Worm (Caenorhabditis elegans) whole organism, midembryonic: ENCODE measurements around the gene zip-9.

Experiments
- T22C8.4 ChIP-seq: fragments of 200-800 bp; sonication (Bioruptor generic); IDR thresholded peaks from 2 replicates; pipeline ENCODE4 v1.3.6; 2022; ENCODE audit warnings: missing genetic modification characterization, missing compliant biosample characterization
- cog-1 ChIP-seq: sonication (generic microtip); optimal IDR thresholded peaks from 2 replicates; lab custom pipeline; 2016; ENCODE audit warnings: missing genetic modification characterization, missing compliant biosample characterization
- flt-1 ChIP-seq: fragments of 200-800 bp; sonication (Bioruptor generic); IDR thresholded peaks from 2 replicates; pipeline ENCODE4 v1.3.6; 2022; ENCODE audit warnings: missing genetic modification characterization, missing compliant biosample characterization
- klf-2 ChIP-seq: fragments of 200-800 bp; sonication (Bioruptor generic); conservative IDR thresholded peaks from 2 replicates; pipeline ENCODE4 v1.3.6; 2022; ENCODE audit warnings: missing genetic modification reagents, missing genetic modification characterization, missing compliant biosample characterization
- med-1 ChIP-seq: sonication (generic microtip); optimal IDR thresholded peaks from 2 replicates; lab custom pipeline; 2017; ENCODE audit warnings: missing genetic modification characterization, mild to moderate bottlenecking, missing compliant biosample characterization, antibody characterized with exemption, missing genetic modification reagents; ENCODE audit not compliant: insufficient read depth
- ref-1 ChIP-seq: fragments of 200-800 bp; sonication (Bioruptor generic); conservative IDR thresholded peaks from 2 replicates; pipeline ENCODE4 v1.3.6; 2022; ENCODE audit warnings: missing genetic modification reagents, missing genetic modification characterization, missing compliant biosample characterization
- tab-1 ChIP-seq: fragments of 200-800 bp; sonication (Bioruptor generic); IDR thresholded peaks from 2 replicates; pipeline ENCODE4 v1.3.6; 2022; ENCODE audit warnings: missing genetic modification characterization, missing compliant biosample characterization
- ztf-23 ChIP-seq: fragments of 200-800 bp; sonication (Bioruptor generic); IDR thresholded peaks from 2 replicates; pipeline ENCODE4 v1.3.6; 2022; ENCODE audit warnings: missing genetic modification reagents, missing genetic modification characterization, missing compliant biosample characterization
- ztf-29 ChIP-seq: fragments of 200-800 bp; sonication (Bioruptor generic); IDR thresholded peaks from 2 replicates; pipeline ENCODE4 v1.3.6; 2022; ENCODE audit warnings: missing genetic modification reagents, missing genetic modification characterization, missing compliant biosample characterization

Gene zip-9

DNA sequence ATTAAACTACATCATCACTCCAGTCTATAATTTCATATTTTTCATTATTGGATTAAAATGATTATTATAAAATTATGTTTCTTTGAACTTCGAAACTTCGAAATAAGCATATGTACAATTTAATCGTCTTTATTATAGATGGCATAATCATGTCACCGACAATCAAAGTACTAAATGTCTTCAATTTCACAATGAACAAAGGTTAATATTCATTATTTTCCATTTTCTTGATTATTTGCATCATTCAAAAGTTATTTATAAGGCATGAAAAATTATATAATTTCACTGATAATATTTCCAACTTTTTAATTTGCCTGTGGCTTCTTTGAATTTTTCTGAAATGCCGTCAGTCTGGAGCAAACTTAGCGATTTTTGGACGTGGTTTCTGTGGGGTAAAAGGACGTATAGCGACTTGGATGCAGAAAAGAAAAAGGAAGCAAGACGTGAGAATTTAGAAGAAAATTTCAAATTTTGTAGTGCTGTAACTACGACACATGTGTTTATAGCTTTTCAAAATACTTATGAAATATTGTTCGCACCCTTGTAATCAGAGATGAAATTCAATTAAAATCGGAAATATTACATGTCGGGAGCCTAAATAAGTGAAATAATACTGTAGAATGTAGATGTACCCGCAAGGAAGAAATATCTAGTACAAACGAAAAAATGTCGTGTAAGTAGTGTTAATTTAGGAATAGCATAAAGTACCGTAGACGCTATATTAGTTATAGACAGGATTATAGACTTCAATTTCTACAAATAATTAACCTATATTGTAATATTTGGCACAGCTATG is 13.6 kb downstream of the zip-9 start, which contains the start of gene F17C11.13:
Gene F17C11.13 (plus strand): TSS at position 243 of the 796 bp plus-strand sequence.
- TF ChIP-seq cog-1 (tag; lab: Kevin White, UChicago) (no peak), med-1 (GFP tag; lab: Kevin White, UChicago) (no peak), ztf-29 (no peak), flt-1 (GFP tag; lab: Robert Waterston, UW) (no peak), ztf-23 (GFP tag; lab: Robert Waterston, UW) (no peak), tab-1 (GFP tag; lab: Robert Waterston, UW) (no peak), klf-2 (GFP tag; lab: Robert Waterston, UW) (no peak), ref-1 (GFP tag; lab: Robert Waterston, UW) (no peak)

DNA sequence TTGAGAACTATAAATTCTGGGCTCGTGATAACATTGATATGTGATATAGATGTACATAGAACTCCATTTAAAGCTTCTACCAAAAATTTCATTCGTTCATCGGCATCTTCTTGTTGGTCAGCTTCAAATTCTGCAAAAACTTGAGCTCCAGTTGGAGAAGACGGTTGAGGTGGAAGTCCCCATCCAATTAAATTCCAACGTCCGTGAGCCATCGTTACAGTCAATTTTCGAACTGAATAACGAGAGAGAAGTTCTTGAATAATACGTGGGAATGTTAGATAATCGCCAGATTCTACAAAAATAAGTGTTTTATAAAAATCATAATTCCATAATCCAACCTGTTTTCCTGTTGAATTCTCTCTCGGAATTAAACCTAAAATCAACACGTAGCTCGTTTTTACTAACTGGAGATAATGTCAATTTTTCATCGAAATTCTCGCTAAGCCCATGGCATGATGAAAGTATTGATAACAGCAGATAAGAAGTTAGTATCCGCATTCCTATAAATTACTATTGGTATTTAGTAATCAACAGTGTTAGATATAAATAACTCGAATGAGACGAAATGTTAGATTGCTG is 16.1 kb downstream of the zip-9 start, which contains the start of gene pigt-1:
Gene pigt-1 (minus strand): TSS at position 500 of the 579 bp plus-strand sequence.
- TF ChIP-seq T22C8.4 (GFP tag; lab: Robert Waterston, UW), result no peak
- no peak for TF ChIP-seq klf-2 (GFP tag; lab: Robert Waterston, UW)
- TF ChIP-seq med-1 (GFP tag; lab: Kevin White, UChicago), result no peak
- TF ChIP-seq cog-1 (tag; lab: Kevin White, UChicago), result no peak
- no peak for TF ChIP-seq ztf-23 (GFP tag; lab: Robert Waterston, UW)
- TF ChIP-seq ref-1 (GFP tag; lab: Robert Waterston, UW), result no peak
- TF ChIP-seq flt-1 (GFP tag; lab: Robert Waterston, UW), result no peak
- TF ChIP-seq ztf-29, result no peak
- no peak for TF ChIP-seq tab-1 (GFP tag; lab: Robert Waterston, UW)

DNA sequence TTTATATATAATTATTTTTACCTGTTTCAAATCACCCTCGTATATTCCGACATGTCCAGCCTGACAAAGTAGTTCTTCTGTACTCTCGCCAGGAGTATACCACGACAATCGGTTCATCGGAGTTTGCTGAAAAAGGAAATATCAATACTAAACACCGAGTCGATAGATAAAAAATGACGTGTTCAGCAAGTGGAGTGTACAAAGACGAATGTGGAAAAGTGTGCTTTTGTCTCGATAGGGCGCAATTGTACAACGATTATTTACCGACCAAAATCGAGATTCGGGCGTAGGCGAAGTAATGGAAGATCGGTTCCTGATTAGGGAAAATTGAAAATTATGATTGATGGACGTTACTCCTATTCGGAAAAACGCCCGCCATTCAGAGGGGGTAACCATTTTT is 18.3 kb downstream of the zip-9 start, which contains the start of gene vps-36:
Gene vps-36 (minus strand): TSS at position 126 of the 400 bp plus-strand sequence.
- TF ChIP-seq ztf-23 (GFP tag; lab: Robert Waterston, UW), result no peak
- TF ChIP-seq T22C8.4 (GFP tag; lab: Robert Waterston, UW), result no peak
- no peak for TF ChIP-seq cog-1 (tag; lab: Kevin White, UChicago)

DNA sequence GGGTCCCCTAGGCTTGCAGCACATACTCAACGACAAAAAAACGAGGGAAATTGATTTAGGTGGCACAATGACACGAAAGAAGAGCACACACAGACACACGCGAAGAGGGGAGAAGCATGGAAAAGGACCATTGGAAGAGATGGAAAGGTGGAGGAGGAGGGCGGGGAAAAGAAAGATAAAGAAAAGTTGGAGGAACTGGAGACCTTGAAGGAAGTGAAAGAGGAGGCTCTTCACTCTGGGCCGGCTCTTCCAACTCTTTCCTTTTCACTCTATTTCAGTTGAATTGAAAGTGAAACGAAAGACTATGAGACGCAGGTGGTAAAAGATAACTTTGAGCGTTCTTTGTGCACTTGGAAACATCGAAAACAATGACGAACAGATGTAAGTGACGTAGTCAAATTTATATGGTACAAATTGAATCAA is 19.2 kb downstream of the zip-9 start:
- TF ChIP-seq ztf-23 (GFP tag; lab: Robert Waterston, UW) (peak; percentile 65), flt-1 (GFP tag; lab: Robert Waterston, UW) (no peak), tab-1 (GFP tag; lab: Robert Waterston, UW) (no peak), med-1 (GFP tag; lab: Kevin White, UChicago) (no peak), klf-2 (GFP tag; lab: Robert Waterston, UW) (no peak), ref-1 (GFP tag; lab: Robert Waterston, UW) (no peak)

DNA sequence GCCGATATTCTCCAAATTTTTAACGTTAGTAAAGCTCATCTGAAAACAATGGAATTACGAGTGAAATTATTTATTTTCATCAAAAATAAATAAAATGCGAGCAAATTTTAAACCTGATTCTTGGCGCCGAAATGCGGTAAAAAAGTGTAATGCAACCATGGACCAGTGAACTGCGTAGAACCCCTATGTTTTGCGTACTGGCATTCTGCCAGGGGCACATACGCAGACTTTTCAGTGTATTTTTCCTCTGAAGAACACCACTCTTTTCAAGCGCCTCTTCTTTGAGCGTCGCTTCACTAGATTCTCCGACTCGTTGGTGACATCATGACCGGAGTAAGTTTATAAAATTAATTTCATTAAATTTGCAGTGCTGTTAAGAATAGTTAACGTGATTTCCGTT is 23.2 kb downstream of the zip-9 start, which contains the start of the genes ctf-4 and eef-1G:
Gene ctf-4 (minus strand): TSS at position 39 of the 400 bp plus-strand sequence.
Gene eef-1G (plus strand): TSS at position 219 of the 400 bp plus-strand sequence.
- no peak for TF ChIP-seq ref-1 (GFP tag; lab: Robert Waterston, UW)
- TF ChIP-seq ztf-29, result no peak
- peak; percentile 86 for TF ChIP-seq cog-1 (tag; lab: Kevin White, UChicago)
- no peak for TF ChIP-seq klf-2 (GFP tag; lab: Robert Waterston, UW)
- TF ChIP-seq ztf-23 (GFP tag; lab: Robert Waterston, UW), result peak; percentile 100
- TF ChIP-seq tab-1 (GFP tag; lab: Robert Waterston, UW), result no peak
- 0 out of 2 replicates have a peak, but pooled peaks have one; percentile 25 for TF ChIP-seq T22C8.4 (GFP tag; lab: Robert Waterston, UW)
- TF ChIP-seq flt-1 (GFP tag; lab: Robert Waterston, UW), result peak; percentile 69
- TF ChIP-seq med-1 (GFP tag; lab: Kevin White, UChicago), result no peak

DNA sequence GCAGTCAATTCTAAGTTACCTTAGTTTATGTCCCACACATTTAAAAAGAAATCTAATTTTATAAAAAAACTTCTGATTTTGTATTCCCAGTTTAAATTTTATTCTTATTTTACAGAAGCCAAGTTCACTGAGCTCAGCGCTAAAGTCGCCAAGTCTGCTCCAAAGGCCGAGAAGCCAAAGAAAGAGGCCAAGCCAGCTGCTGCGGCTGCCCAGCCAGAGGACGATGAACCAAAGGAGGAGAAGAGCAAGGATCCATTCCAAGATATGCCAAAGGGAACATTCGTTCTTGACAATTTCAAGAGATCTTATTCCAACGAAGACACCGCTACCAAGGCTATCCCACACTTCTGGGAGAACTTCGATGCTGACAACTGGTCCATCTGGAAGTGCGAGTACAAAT is 24.6 kb downstream of the zip-9 start:
- no peak for TF ChIP-seq ztf-23 (GFP tag; lab: Robert Waterston, UW)
- no peak for TF ChIP-seq flt-1 (GFP tag; lab: Robert Waterston, UW)
- no peak for TF ChIP-seq klf-2 (GFP tag; lab: Robert Waterston, UW)
- TF ChIP-seq T22C8.4 (GFP tag; lab: Robert Waterston, UW), result no peak
- no peak for TF ChIP-seq cog-1 (tag; lab: Kevin White, UChicago)
- TF ChIP-seq ztf-29, result no peak
- no peak for TF ChIP-seq ref-1 (GFP tag; lab: Robert Waterston, UW)
- no peak for TF ChIP-seq med-1 (GFP tag; lab: Kevin White, UChicago)
- no peak for TF ChIP-seq tab-1 (GFP tag; lab: Robert Waterston, UW)

DNA sequence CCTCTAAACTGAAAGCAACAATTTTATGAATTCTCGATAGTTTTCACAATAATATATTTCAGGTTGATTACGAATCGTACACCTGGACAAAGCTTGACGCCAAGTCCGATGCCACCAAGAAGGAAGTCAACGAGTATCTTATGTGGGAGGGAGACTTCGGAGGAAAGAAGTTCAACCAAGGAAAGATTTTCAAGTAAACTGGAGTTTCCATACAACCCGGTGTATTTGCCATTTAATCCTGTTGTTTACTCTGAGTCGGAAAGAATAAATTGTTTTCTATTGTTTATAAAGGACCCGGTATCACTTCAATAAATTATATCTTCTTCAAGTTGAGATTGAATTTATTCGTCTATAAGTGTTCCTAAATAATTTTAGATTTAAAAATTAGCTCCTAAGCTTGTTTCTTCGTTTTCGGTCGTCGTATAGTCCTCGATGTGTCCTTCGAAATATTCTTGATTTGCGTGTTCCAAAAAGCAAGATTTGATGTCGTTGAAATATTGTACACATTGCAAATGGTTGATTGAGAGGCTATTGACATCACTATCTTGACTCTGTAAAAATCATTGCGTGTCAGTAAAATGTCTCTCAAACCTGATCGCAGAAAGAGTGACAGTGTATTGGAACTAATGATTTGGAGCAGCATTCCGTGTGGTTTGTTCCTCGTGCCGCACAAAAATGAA is 25.5 kb downstream of the zip-9 start:
- TF ChIP-seq cog-1 (tag; lab: Kevin White, UChicago) (no peak), ref-1 (GFP tag; lab: Robert Waterston, UW) (no peak), ztf-23 (GFP tag; lab: Robert Waterston, UW) (no peak)

DNA sequence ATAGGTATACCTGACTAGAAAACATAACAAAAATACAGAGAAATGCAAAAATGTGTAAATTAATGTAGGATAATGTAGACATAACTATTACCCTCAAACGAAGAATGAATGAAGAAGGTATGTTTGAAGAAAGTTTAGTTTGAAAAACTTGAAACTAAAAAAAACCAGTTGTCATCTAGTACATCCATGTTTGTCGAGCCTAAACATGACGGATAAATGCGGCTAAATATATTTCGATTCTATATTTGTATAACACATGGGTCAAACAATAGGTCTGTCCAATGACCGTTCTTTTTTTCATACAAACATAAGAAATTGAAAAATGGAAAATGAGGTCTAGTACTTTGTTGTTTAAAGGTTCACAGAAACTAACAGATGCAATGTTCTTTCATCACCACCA is 27.8 kb downstream of the zip-9 start, which contains the start of gene F17C11.22:
Gene F17C11.22 (minus strand): TSS at position 101 of the 400 bp plus-strand sequence.
- no peak for TF ChIP-seq ref-1 (GFP tag; lab: Robert Waterston, UW)
- no peak for TF ChIP-seq cog-1 (tag; lab: Kevin White, UChicago)
- no peak for TF ChIP-seq flt-1 (GFP tag; lab: Robert Waterston, UW)
- no peak for TF ChIP-seq ztf-23 (GFP tag; lab: Robert Waterston, UW)
- TF ChIP-seq T22C8.4 (GFP tag; lab: Robert Waterston, UW), result no peak
- no peak for TF ChIP-seq tab-1 (GFP tag; lab: Robert Waterston, UW)
- no peak for TF ChIP-seq ztf-29
